Fruit fly (Drosophila melanogaster): Measurements from ENCODE around the gene CG5645.

Gene CG5645

DNA sequence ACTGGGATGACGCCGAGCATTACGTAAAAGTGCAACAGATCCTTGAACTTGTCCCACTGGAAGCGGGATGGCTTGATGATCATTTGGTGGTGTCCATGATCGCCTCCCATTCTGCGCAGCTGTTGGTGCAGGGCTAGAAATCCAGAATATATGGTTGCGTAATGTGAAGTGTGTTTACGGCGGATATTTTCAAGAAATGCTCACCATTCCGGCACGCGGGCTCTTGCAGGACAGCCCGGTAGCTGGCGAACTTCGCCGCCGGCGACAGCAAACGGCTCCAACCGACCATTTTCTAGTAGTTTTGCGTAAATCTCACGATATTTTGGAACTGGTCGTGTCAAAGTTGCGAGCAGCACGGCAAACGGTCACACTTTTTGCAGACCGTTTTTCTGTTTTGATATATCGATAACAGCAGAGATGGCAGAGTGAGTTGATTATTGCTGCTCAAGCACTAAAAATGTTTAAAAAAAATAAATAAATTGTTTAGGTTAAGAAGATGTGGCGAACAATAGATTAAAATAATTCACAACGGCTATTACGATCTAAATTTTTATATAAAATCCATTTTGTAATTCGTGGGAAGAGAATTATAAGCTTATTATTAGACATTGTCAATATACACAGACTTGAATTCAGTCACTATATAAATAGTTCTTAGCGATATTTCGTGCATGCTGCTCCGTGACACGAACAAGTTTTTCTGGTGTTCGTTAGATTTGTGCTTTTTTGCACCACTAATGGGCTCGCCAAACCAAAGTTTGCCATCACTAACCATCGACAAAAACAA is 1.8 kb upstream of the CG5645 start, which contains the start of the genes ND-SGDH and RhoGAP68F (continued):
- TF ChIP-seq CG17802 (tag; optimal IDR thresholded peaks at IDR 0.05) (peak; percentile 17), CG18764 (GFP tag; optimal IDR thresholded peaks at IDR 0.05) (peak; percentile 55), Lhr (GFP tag; optimal IDR thresholded peaks at IDR 0.05) (peak; percentile 74), bigmax (GFP tag; optimal IDR thresholded peaks at IDR 0.05) (no peak), seq (GFP tag; IDR thresholded peaks at IDR 0.05) (0 out of 2 replicates have a peak, but pooled peaks have one; percentile 21), CG16813 (GFP tag; IDR thresholded peaks at IDR 0.05; ENCODE audit: partially characterized antibody) (peak; percentile 95), Eip74EF (GFP tag; optimal IDR thresholded peaks at IDR 0.05) (peak in 1 of 2 experiments; percentile 28), lmd (GFP tag; IDR thresholded peaks at IDR 0.05) (peak; percentile 77), CG7987 (GFP tag; optimal IDR thresholded peaks at IDR 0.05) (no peak), Tbp (GFP tag; optimal IDR thresholded peaks at IDR 0.05) (no peak), Doc3 (GFP tag; IDR thresholded peaks at IDR 0.05; ENCODE audit: partially characterized antibody) (peak; percentile 95), danr (GFP tag; IDR thresholded peaks at IDR 0.05) (peak; percentile 17; the same call in 1 of the 2 replicates), Lpt (GFP tag; optimal IDR thresholded peaks at IDR 0.05) (no peak), CG31441 (GFP tag; IDR thresholded peaks at IDR 0.05) (peak; percentile 82; the same call in 1 of the 2 replicates), CG17568 (GFP tag; optimal IDR thresholded peaks at IDR 0.05) (no peak), ranshi (GFP tag; IDR thresholded peaks at IDR 0.05) (peak; percentile 56; the same call in 1 of the 2 replicates), E2f2 (GFP tag; IDR thresholded peaks at IDR 0.05) (no peak), CG9437 (GFP tag; optimal IDR thresholded peaks at IDR 0.05) (peak; percentile 65), slbo (GFP tag; IDR thresholded peaks at IDR 0.05) (peak; percentile 79), CG6175 (GFP tag; IDR thresholded peaks at IDR 0.05) (0 out of 3 replicates have a peak, but pooled peaks have one; percentile 52), zen2 (GFP tag; IDR thresholded peaks at IDR 0.05; ENCODE audit: partially characterized antibody) (peak; percentile 81), CG12391 (tag; optimal IDR thresholded peaks at IDR 0.05) (peak; percentile 85), Sox102F (GFP tag; optimal IDR thresholded peaks at IDR 0.05) (peak; percentile 63), ftz-f1 (GFP tag; optimal IDR thresholded peaks at IDR 0.05) (no peak), ro (GFP tag; IDR thresholded peaks at IDR 0.05) (no peak), Fer2 (tag; optimal IDR thresholded peaks at IDR 0.05) (peak; percentile 69), CG15011 (GFP tag; optimal IDR thresholded peaks at IDR 0.05) (peak; percentile 27), ac (GFP tag; optimal IDR thresholded peaks at IDR 0.05) (no peak), lov (optimal IDR thresholded peaks at IDR 0.05) (no peak), lov (GFP tag; IDR thresholded peaks at IDR 0.05) (no peak), Oaz (GFP tag; IDR thresholded peaks at IDR 0.05) (peak; percentile 52; the same call in 1 of the 2 replicates), CG10366 (GFP tag; IDR thresholded peaks at IDR 0.05) (peak; percentile 56; the same call in 1 of the 2 replicates), CG13123 (GFP tag; optimal IDR thresholded peaks at IDR 0.05) (peak; percentile 62), HLH3B (GFP tag; IDR thresholded peaks at IDR 0.05) (peak; percentile 51; the same call in 1 of the 2 replicates), cg (GFP tag; optimal IDR thresholded peaks at IDR 0.05) (no peak), Poxn (GFP tag; IDR thresholded peaks at IDR 0.05) (peak; percentile 64; the same call in 1 of the 2 replicates), CG9215 (GFP tag; IDR thresholded peaks at IDR 0.05) (peak; percentile 74; the same call in 1 of the 2 replicates), yki (optimal IDR thresholded peaks at IDR 0.05) (no peak), caup (GFP tag; optimal IDR thresholded peaks at IDR 0.05; ENCODE audit: severe bottlenecking) (peak; percentile 51), lbe (GFP tag; optimal IDR thresholded peaks at IDR 0.05) (peak; percentile 30), Ptx1 (GFP tag; IDR thresholded peaks at IDR 0.05) (peak; percentile 80), CG7271 (tag; optimal IDR thresholded peaks at IDR 0.05) (no peak), CG32767 (GFP tag; IDR thresholded peaks at IDR 0.05) (peak; percentile 52), shn (GFP tag; optimal IDR thresholded peaks at IDR 0.05) (peak; percentile 69), CG30020 (tag; optimal IDR thresholded peaks at IDR 0.05) (peak; percentile 77), GATAe (GFP tag; conservative IDR thresholded peaks at IDR 0.05) (no peak), Dbx (GFP tag; IDR thresholded peaks at IDR 0.05) (peak; percentile 83), Opbp (GFP tag; IDR thresholded peaks at IDR 0.05; ENCODE audit: partially characterized antibody) (peak; percentile 85), Camta (GFP tag; optimal IDR thresholded peaks at IDR 0.05) (peak; percentile 65)
